Worm (Caenorhabditis elegans): Measurements from ENCODE around the gene AC3.5.

DNA sequence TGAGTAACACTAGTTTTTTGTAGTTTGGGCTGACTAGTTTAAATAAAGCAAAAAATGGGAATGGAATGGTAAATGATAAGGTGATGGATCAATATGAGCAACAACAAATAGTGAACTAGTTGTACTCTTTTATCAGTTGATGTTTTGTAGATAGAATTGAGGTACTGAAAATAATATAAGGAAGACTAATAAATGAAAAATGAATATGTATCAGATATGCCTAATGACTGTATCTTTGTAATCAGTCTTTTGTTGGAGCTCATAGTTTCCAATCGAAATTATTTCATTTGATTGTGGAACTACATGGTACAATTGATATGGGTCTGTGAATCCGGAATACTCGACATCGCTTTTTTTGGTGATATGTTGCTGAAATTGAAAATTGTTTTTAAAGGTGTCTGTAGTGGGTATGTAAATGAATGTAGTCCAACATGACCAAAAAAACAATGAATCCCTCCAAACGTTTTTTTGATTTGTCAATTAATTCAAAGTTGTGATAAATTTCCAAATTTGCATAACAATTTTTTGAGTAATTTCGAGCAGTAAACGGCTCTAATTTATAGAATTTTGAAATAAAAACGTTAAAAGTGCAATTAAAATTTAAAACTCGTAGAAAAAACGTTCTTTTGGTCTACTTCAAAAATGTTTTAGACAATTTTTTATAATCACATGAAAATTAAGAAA is 21.8 kb downstream of the AC3.5 start, which contains the start of gene F15H10.12:
- TF ChIP-seq elt-2 (tag; optimal IDR thresholded peaks at IDR 0.05) (no peak), unc-62 (GFP tag; optimal IDR thresholded peaks at IDR 0.05) (no peak), ceh-82 (tag; optimal IDR thresholded peaks at IDR 0.05) (no peak), nhr-23 (tag; optimal IDR thresholded peaks at IDR 0.05) (no peak), lin-39 (tag; optimal IDR thresholded peaks at IDR 0.05) (no peak), fos-1 (tag; optimal IDR thresholded peaks at IDR 0.05) (no peak)
